Fruit fly (Drosophila melanogaster): Measurements from ENCODE around the gene CG14957.
A peak's percentile ranks its signal among the peaks of the same experiment; 100 is the strongest.

The CG14957 gene

dm6 chr3L:3192912-3193311 is 5.5 kb downstream of the CG14957 start, which contains the start of gene Hsp83 (continued):
- no peak for TF ChIP-seq Hr78 (GFP tag; optimal IDR thresholded peaks at IDR 0.05)
- TF ChIP-seq Hsf (GFP tag; optimal IDR thresholded peaks at IDR 0.05): peak; percentile 99
- peak; percentile 78 for TF ChIP-seq psq (GFP tag; optimal IDR thresholded peaks at IDR 0.05)
- TF ChIP-seq pzg (GFP tag; optimal IDR thresholded peaks at IDR 0.05): peak; percentile 76
- TF ChIP-seq CG30020 (tag; optimal IDR thresholded peaks at IDR 0.05): peak; percentile 48
- peak; percentile 77 for TF ChIP-seq CG10321 (GFP tag; IDR thresholded peaks at IDR 0.05)
- peak; percentile 94 for TF ChIP-seq dm (GFP tag; optimal IDR thresholded peaks at IDR 0.05)
- peak; percentile 63 for TF ChIP-seq fd96Cb (tag; optimal IDR thresholded peaks at IDR 0.05)
- peak; percentile 99 for TF ChIP-seq schlank (tag; optimal IDR thresholded peaks at IDR 0.05)
- peak; percentile 84 for TF ChIP-seq ind (GFP tag; optimal IDR thresholded peaks at IDR 0.05)
- TF ChIP-seq PHDP (tag; optimal IDR thresholded peaks at IDR 0.05): peak; percentile 98
- peak; percentile 97 for TF ChIP-seq sob (GFP tag; IDR thresholded peaks at IDR 0.05)
- TF ChIP-seq gfzf (GFP tag; optimal IDR thresholded peaks at IDR 0.05): peak; percentile 23
- TF ChIP-seq lilli (GFP tag; optimal IDR thresholded peaks at IDR 0.05): peak; percentile 88
- TF ChIP-seq sd (tag; optimal IDR thresholded peaks at IDR 0.05): no peak
- no peak for TF ChIP-seq D (optimal IDR thresholded peaks at IDR 0.05)
- TF ChIP-seq D (GFP tag; optimal IDR thresholded peaks at IDR 0.05): peak; percentile 95
- peak; percentile 94 for TF ChIP-seq Dp (GFP tag; optimal IDR thresholded peaks at IDR 0.05)
- TF ChIP-seq CG12744 (GFP tag; optimal IDR thresholded peaks at IDR 0.05): peak; percentile 94
- TF ChIP-seq CG11696 (GFP tag; IDR thresholded peaks at IDR 0.05): peak; percentile 79
- TF ChIP-seq CG43689 (GFP tag; IDR thresholded peaks at IDR 0.05): peak; percentile 80
- TF ChIP-seq Rfx (GFP tag; IDR thresholded peaks at IDR 0.05): peak; percentile 97
- TF ChIP-seq bowl (GFP tag; IDR thresholded peaks at IDR 0.05): peak; percentile 81; the same call in 1 of the 2 replicates
- peak; percentile 81 for TF ChIP-seq tx (GFP tag; optimal IDR thresholded peaks at IDR 0.05)
- peak; percentile 97 for TF ChIP-seq wek (GFP tag; optimal IDR thresholded peaks at IDR 0.05)
- peak; percentile 91 for TF ChIP-seq CG5245 (GFP tag; optimal IDR thresholded peaks at IDR 0.05)
- peak; percentile 69 for TF ChIP-seq D19A (tag; optimal IDR thresholded peaks at IDR 0.05)
- peak; percentile 89 for TF ChIP-seq ara (GFP tag; IDR thresholded peaks at IDR 0.05)
- no peak for TF ChIP-seq mld (GFP tag; IDR thresholded peaks at IDR 0.05; ENCODE audit: partially characterized antibody)
- peak; percentile 95 for TF ChIP-seq CG17359 (tag; optimal IDR thresholded peaks at IDR 0.05)
- no peak for TF ChIP-seq Abd-B (GFP tag; optimal IDR thresholded peaks at IDR 0.05)
- peak; percentile 100 for TF ChIP-seq HLHmδ (GFP tag; optimal IDR thresholded peaks at IDR 0.05)
- peak; percentile 82 for TF ChIP-seq CG30403 (GFP tag; optimal IDR thresholded peaks at IDR 0.05)
- TF ChIP-seq CG3847 (GFP tag; IDR thresholded peaks at IDR 0.05): peak; percentile 88
- TF ChIP-seq Hr51 (GFP tag; optimal IDR thresholded peaks at IDR 0.05): peak; percentile 90 to 96
- TF ChIP-seq vfl (GFP tag; optimal IDR thresholded peaks at IDR 0.05): peak; percentile 90
- peak; percentile 88 for TF ChIP-seq CG9817 (tag; optimal IDR thresholded peaks at IDR 0.05)
- TF ChIP-seq cg (GFP tag; optimal IDR thresholded peaks at IDR 0.05): no peak
- peak; percentile 99 for TF ChIP-seq MTF-1 (GFP tag; optimal IDR thresholded peaks at IDR 0.05; ENCODE audit: borderline replicate concordance)
- no peak for TF ChIP-seq fru (optimal IDR thresholded peaks at IDR 0.05)
- peak; percentile 85 for TF ChIP-seq CG11504 (tag; optimal IDR thresholded peaks at IDR 0.05)
- peak; percentile 75 for TF ChIP-seq trh (GFP tag; optimal IDR thresholded peaks at IDR 0.05)
- peak; percentile 96 for TF ChIP-seq onecut (GFP tag; IDR thresholded peaks at IDR 0.05)
- TF ChIP-seq CG14667 (GFP tag; IDR thresholded peaks at IDR 0.05): peak; percentile 31; the same call in 1 of the 2 replicates
- TF ChIP-seq ewg (GFP tag; optimal IDR thresholded peaks at IDR 0.05): peak; percentile 88
- TF ChIP-seq CG1792 (GFP tag; optimal IDR thresholded peaks at IDR 0.05): peak; percentile 87
- TF ChIP-seq CG8765 (GFP tag; IDR thresholded peaks at IDR 0.05): no peak
- TF ChIP-seq CG3726 (GFP tag; IDR thresholded peaks at IDR 0.05): peak; percentile 90
- TF ChIP-seq CG9727 (GFP tag; optimal IDR thresholded peaks at IDR 0.05): peak; percentile 95
- TF ChIP-seq caup (GFP tag; optimal IDR thresholded peaks at IDR 0.05; ENCODE audit: severe bottlenecking): peak; percentile 100
- peak; percentile 98 for TF ChIP-seq CG12299 (tag; optimal IDR thresholded peaks at IDR 0.05)

All from whole organism, embryonic.